Worm (Caenorhabditis elegans) whole organism, late embryonic: ENCODE data around the gene cblc-1.

ENCODE experiments used
- T23F11.4 ChIP-seq: fragments of 200-800 bp; sonication (Bioruptor generic); optimal IDR thresholded peaks from 2 replicates; lab custom pipeline; 2018; ENCODE audit warnings: mild to moderate bottlenecking, missing genetic modification characterization, missing compliant biosample characterization
- ceh-14 ChIP-seq: sonication (generic microtip); optimal IDR thresholded peaks from 2 replicates; lab custom pipeline; 2016; ENCODE audit warnings: missing genotype, missing genetic modification characterization, missing compliant biosample characterization
- ceh-45 ChIP-seq: fragments of 200-800 bp; sonication (Bioruptor generic); IDR thresholded peaks from 2 replicates; pipeline ENCODE4 v1.3.6; 2022; ENCODE audit warnings: missing genetic modification reagents, missing genetic modification characterization, missing compliant biosample characterization
- che-1 ChIP-seq: sonication (generic microtip); optimal IDR thresholded peaks from 2 replicates; lab custom pipeline; 2016; ENCODE audit warnings: mild to moderate bottlenecking, missing genetic modification characterization, missing compliant biosample characterization
- elt-2 ChIP-seq: sonication (generic microtip); optimal IDR thresholded peaks from 2 replicates; lab custom pipeline; 2016; ENCODE audit warnings: missing genetic modification reagents, missing genetic modification characterization, missing compliant biosample characterization
- pqm-1 ChIP-seq: sonication (generic microtip); optimal IDR thresholded peaks from 2 replicates; lab custom pipeline; 2016; ENCODE audit warnings: missing genetic modification characterization, missing compliant biosample characterization
- tbx-2 ChIP-seq: sonication (generic microtip); optimal IDR thresholded peaks from 2 replicates; lab custom pipeline; 2016; ENCODE audit warnings: missing genetic modification characterization, missing compliant biosample characterization

- TF ChIP-seq elt-2 = no peak
- TF ChIP-seq ceh-14 (tag; lab: Kevin White, UChicago) = no peak
- TF ChIP-seq ceh-45 = no peak
- no peak for TF ChIP-seq pqm-1
- no peak for TF ChIP-seq che-1 (tag; lab: Kevin White, UChicago)
- TF ChIP-seq tbx-2 (tag; lab: Kevin White, UChicago) = no peak
- no peak for TF ChIP-seq T23F11.4
These were observed 25.4 kb downstream of the cblc-1 start for ce11 chrII:4915572-4915971.
